Worm (Caenorhabditis elegans): ENCODE results near the gene C26B2.2.

- TF ChIP-seq ama-1 (optimal IDR thresholded peaks at IDR 0.05) (no peak), hnd-1 (tag; optimal IDR thresholded peaks at IDR 0.05) (no peak)
Measured at ce11 chrIV:8040610-8041317, 18.8 kb upstream of the C26B2.2 start.
